Worm (Caenorhabditis elegans): ENCODE data around the gene lip-1.

- TF ChIP-seq sptf-1 (tag; optimal IDR thresholded peaks at IDR 0.05) (no peak), nhr-77 (tag; optimal IDR thresholded peaks at IDR 0.05) (no peak)
Observed at ce11 chrIV:6872958-6873357, 30.2 kb downstream of the lip-1 start, which contains the start of gene srx-19.
